Fruit fly (Drosophila melanogaster) whole organism, wandering third instar larva: ENCODE results near the gene eIF3i.

ENCODE experiments used
- Hr78 ChIP-seq: fragments of >200 bp; optimal IDR thresholded peaks from 2 replicates; lab custom pipeline; 2017; ENCODE audit warnings: missing biosample characterization, missing genetic modification characterization
- fru ChIP-seq: fragments of 200-800 bp; sonication (Bioruptor generic); optimal IDR thresholded peaks from 3 replicates; lab custom pipeline; 2016; ENCODE audit warnings: missing biosample characterization, mild to moderate bottlenecking, missing genetic modification characterization
- h ChIP-seq: fragments of 200-800 bp; sonication (Bioruptor generic); optimal IDR thresholded peaks from 3 replicates; lab custom pipeline; 2016; ENCODE audit warnings: missing biosample characterization, mild to moderate bottlenecking, missing genetic modification characterization
- pan ChIP-seq: fragments of >200 bp; optimal IDR thresholded peaks from 2 replicates; lab custom pipeline; 2017
- psq ChIP-seq: fragments of 200-800 bp; sonication (Bioruptor generic); optimal IDR thresholded peaks from 3 replicates; lab custom pipeline; 2017; ENCODE audit warnings: missing biosample characterization, mild to moderate bottlenecking, missing genetic modification characterization, moderate library complexity
- sage ChIP-seq: fragments of 200-800 bp; sonication (Bioruptor generic); optimal IDR thresholded peaks from 2 replicates; lab custom pipeline; 2016; ENCODE audit warnings: missing biosample characterization, mild to moderate bottlenecking, missing genetic modification characterization

DNA sequence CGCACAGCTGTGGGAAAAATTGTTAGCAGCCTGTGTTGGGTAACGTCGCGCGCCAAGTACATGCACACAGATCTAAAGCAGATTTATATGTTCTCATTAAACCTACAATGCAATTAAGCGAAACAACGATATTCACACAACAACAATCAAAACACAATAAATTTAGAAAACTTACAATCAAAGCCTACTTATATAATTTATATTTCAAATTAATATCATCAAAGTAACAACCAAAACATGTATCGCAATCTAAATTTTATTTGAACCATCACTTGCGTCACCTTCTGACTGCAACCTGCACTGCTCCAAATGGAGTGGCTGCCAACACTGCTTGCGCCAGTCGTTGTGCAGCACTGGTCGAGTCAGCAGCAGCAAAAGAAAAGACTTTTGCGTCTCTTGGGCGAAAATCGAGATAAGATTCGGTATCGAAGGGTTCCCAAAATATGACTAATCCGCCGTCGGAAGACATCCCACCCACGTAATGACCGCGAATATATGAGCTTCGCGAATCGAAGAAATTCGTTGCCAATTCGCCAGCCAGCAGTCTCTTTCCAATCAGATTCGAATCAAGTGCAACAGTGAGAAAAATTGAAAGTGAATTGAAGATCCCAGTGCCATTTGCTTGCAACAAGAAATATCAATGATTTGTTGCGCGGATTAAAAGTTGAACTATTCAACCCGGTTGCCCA lies 13.8 kb upstream of the eIF3i start, which contains the start of the genes CG8892 and CG34126:
- TF ChIP-seq fru = peak; percentile 98
- TF ChIP-seq Hr78 (GFP tag; lab: Kevin White, UChicago) = no peak
- peak; percentile 98 for TF ChIP-seq h (GFP tag; lab: Kevin White, UChicago)
- TF ChIP-seq sage = peak; percentile 91
- no peak for TF ChIP-seq pan (lab: Kevin White, UChicago)
- TF ChIP-seq psq (GFP tag; lab: Kevin White, UChicago) = peak; percentile 97
